Fruit fly (Drosophila melanogaster): ENCODE measurements around the gene prc.

prc gene

dm6 chr3L:12002321-12003248 lies 36.7 kb upstream of the prc start, which contains the start of the genes Pop2 and CG6928 (continued):
- TF ChIP-seq pnt (GFP tag; optimal IDR thresholded peaks at IDR 0.05): peak; percentile 82
- peak; percentile 73 for TF ChIP-seq Atf6 (GFP tag; IDR thresholded peaks at IDR 0.05)
- peak; percentile 39 for TF ChIP-seq CG17568 (GFP tag; optimal IDR thresholded peaks at IDR 0.05)
- TF ChIP-seq fd64A (GFP tag; optimal IDR thresholded peaks at IDR 0.05): no peak
- TF ChIP-seq lov (optimal IDR thresholded peaks at IDR 0.05): no peak
- no peak for TF ChIP-seq lov (GFP tag; IDR thresholded peaks at IDR 0.05)
- no peak for TF ChIP-seq CG5953 (GFP tag; IDR thresholded peaks at IDR 0.05)
- TF ChIP-seq CG12659 (GFP tag; optimal IDR thresholded peaks at IDR 0.05): peak; percentile 92
- no peak for TF ChIP-seq HLHmδ (GFP tag; optimal IDR thresholded peaks at IDR 0.05)
- peak; percentile 57 for TF ChIP-seq PHDP (tag; optimal IDR thresholded peaks at IDR 0.05)
- TF ChIP-seq CG12219 (GFP tag; optimal IDR thresholded peaks at IDR 0.05): no peak
- TF ChIP-seq CG15696 (tag; optimal IDR thresholded peaks at IDR 0.05): peak; percentile 37
- TF ChIP-seq CG17186 (GFP tag; optimal IDR thresholded peaks at IDR 0.05): peak; percentile 62
- TF ChIP-seq lab (GFP tag; optimal IDR thresholded peaks at IDR 0.05): peak; percentile 79
- TF ChIP-seq twi (tag; optimal IDR thresholded peaks at IDR 0.05): peak; percentile 48
- no peak for TF ChIP-seq Oaz (GFP tag; IDR thresholded peaks at IDR 0.05)
- TF ChIP-seq dimm (GFP tag; IDR thresholded peaks at IDR 0.05): no peak
- TF ChIP-seq CG6683 (GFP tag; optimal IDR thresholded peaks at IDR 0.05): no peak
- TF ChIP-seq eve (GFP tag; optimal IDR thresholded peaks at IDR 0.05): no peak
- TF ChIP-seq fd96Cb (tag; optimal IDR thresholded peaks at IDR 0.05): peak; percentile 52
- no peak; the same call in 1 of the 2 replicates for TF ChIP-seq Nf-YA (GFP tag; IDR thresholded peaks at IDR 0.05)
- peak; percentile 58 for TF ChIP-seq CG2129 (GFP tag; IDR thresholded peaks at IDR 0.05; ENCODE audit: partially characterized antibody)
- peak; percentile 82 for TF ChIP-seq CG15514 (GFP tag; optimal IDR thresholded peaks at IDR 0.05)
- TF ChIP-seq ind (GFP tag; optimal IDR thresholded peaks at IDR 0.05): peak; percentile 80
- no peak for TF ChIP-seq fru (optimal IDR thresholded peaks at IDR 0.05)
- no peak for TF ChIP-seq wek (GFP tag; optimal IDR thresholded peaks at IDR 0.05)
- TF ChIP-seq Eip74EF (GFP tag; optimal IDR thresholded peaks at IDR 0.05): no peak
- peak; percentile 37 for TF ChIP-seq CG12236 (GFP tag; optimal IDR thresholded peaks at IDR 0.05)
- peak; percentile 59 for TF ChIP-seq ERR (GFP tag; optimal IDR thresholded peaks at IDR 0.05)
- peak; percentile 61 for TF ChIP-seq CG31388 (GFP tag; optimal IDR thresholded peaks at IDR 0.05)
- peak; percentile 49 for TF ChIP-seq CG12104 (GFP tag; optimal IDR thresholded peaks at IDR 0.05)
- no peak for TF ChIP-seq kah (GFP tag; optimal IDR thresholded peaks at IDR 0.05)
- peak; percentile 72 for TF ChIP-seq CG32772 (GFP tag; IDR thresholded peaks at IDR 0.05)
- no peak for TF ChIP-seq bigmax (GFP tag; optimal IDR thresholded peaks at IDR 0.05)
- TF ChIP-seq unc-4 (GFP tag; IDR thresholded peaks at IDR 0.05; ENCODE audit: partially characterized antibody): peak; percentile 88
- TF ChIP-seq Dp (GFP tag; optimal IDR thresholded peaks at IDR 0.05): peak; percentile 67
- TF ChIP-seq Hr3 (GFP tag; optimal IDR thresholded peaks at IDR 0.05): peak; percentile 83
- TF ChIP-seq Ptx1 (GFP tag; IDR thresholded peaks at IDR 0.05): peak; percentile 85
- peak; percentile 34 for TF ChIP-seq NK7.1 (GFP tag; optimal IDR thresholded peaks at IDR 0.05)
- TF ChIP-seq CG2678 (tag; optimal IDR thresholded peaks at IDR 0.05): no peak
- peak; percentile 48; the same call in 1 of the 2 replicates for TF ChIP-seq CG8765 (GFP tag; IDR thresholded peaks at IDR 0.05)
- 0 out of 3 replicates have a peak, but pooled peaks have one; percentile 5 for TF ChIP-seq gce (GFP tag; IDR thresholded peaks at IDR 0.05)
- peak; percentile 83 for TF ChIP-seq CG8478 (optimal IDR thresholded peaks at IDR 0.05)
- TF ChIP-seq tio (GFP tag; optimal IDR thresholded peaks at IDR 0.05): peak; percentile 59
- TF ChIP-seq CoRest (tag; optimal IDR thresholded peaks at IDR 0.05): peak; percentile 81
- TF ChIP-seq CG17328 (GFP tag; IDR thresholded peaks at IDR 0.05): peak; percentile 69
- TF ChIP-seq ewg (GFP tag; optimal IDR thresholded peaks at IDR 0.05): peak; percentile 87
- TF ChIP-seq CG1529 (GFP tag; optimal IDR thresholded peaks at IDR 0.05): no peak
- no peak for TF ChIP-seq MTF-1 (GFP tag; optimal IDR thresholded peaks at IDR 0.05; ENCODE audit: borderline replicate concordance)

Measured in whole organism, embryonic.